Worm (Caenorhabditis elegans): ENCODE results near the gene unc-42.
A peak's percentile ranks its signal among the peaks of the same experiment; 100 is the strongest.

unc-42 gene

DNA sequence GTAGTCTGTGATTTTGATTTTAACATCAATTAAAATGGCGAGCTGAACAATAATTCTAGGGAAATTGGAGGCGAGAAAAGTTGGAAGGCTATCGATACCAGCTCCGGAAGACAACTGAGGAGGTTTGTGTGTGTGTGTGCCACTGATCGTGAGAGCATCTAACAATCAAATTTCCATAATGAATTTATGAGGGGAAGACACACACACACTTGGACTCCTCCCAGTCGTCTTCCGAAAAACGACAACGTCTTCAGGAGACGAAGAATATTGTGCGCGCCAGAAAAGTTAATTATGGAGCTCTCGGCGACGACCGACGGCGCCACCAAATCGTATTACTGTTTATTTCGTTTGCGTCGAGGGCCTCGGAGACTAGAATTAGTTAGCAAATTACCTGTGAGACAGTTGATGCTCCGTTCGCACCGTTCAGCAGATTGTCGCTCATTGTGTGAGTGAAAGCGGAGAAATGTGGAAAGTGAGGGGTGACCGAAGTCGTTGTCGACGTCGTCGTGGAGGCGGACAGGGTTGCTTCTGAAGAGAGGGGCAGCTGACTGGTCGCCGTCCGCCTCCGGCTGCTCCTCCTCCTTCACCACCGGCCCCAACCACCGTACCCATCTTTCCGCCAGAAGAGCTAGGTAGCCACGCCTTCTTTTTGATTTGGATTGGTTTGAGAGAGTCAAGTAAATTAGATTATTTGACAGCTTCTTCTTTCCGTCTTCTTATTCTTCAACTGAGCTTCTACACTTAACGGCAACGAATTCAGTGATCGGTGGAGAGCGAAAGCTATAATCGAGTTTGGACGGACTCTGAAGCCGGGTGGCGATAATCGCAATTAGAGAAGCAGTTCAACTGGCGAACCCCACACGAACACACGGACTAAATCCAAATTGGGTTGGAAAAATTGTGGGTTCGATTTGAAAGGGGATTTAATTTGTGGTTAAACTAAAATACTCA is at the start of gene unc-42:
Gene unc-42 (minus strand): TSS at position 564 of the 951 bp plus-strand sequence.
- TF ChIP-seq sox-4 (tag; optimal IDR thresholded peaks at IDR 0.05): no peak
- TF ChIP-seq ceh-31 (tag; optimal IDR thresholded peaks at IDR 0.05): peak; percentile 69
- TF ChIP-seq pax-1 (tag; optimal IDR thresholded peaks at IDR 0.05): no peak
- peak; percentile 33 for TF ChIP-seq nfya-1 (tag; optimal IDR thresholded peaks at IDR 0.05)

DNA sequence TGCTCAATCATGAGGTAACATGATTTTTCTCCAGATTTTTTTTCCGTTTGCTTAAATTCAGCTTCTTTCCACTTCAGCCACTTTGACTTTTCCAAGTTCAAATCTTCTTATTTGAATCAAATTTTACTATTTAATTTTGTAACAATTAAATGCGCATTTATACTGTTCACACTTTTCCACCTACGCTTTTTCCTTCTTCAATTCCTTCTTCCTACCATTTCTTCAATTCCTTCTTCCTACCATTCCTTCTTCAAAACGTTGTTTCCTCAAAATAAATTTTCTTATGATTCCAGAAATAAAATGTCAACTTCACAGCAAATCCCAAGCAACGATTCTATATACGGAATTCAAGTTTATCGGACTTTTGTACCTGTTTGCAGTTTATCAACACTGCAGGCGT is 47.2 kb upstream of the unc-42 start, which contains the start of gene sru-31:
Gene sru-31 (plus strand): TSS at position 301 of the 400 bp plus-strand sequence.
- TF ChIP-seq mec-3 (tag; optimal IDR thresholded peaks at IDR 0.05; ENCODE audit: borderline replicate concordance) (no peak), unc-42 (tag; optimal IDR thresholded peaks at IDR 0.05) (no peak), sox-4 (tag; optimal IDR thresholded peaks at IDR 0.05) (no peak), unc-3 (GFP tag; conservative IDR thresholded peaks at IDR 0.05) (no peak), unc-3 (tag; optimal IDR thresholded peaks at IDR 0.05) (no peak), lin-11 (tag; optimal IDR thresholded peaks at IDR 0.05) (no peak), unc-86 (tag; optimal IDR thresholded peaks at IDR 0.05) (no peak), ceh-45 (GFP tag; IDR thresholded peaks at IDR 0.05) (no peak), Y22D7AL.16 (tag; optimal IDR thresholded peaks at IDR 0.05) (no peak)

DNA sequence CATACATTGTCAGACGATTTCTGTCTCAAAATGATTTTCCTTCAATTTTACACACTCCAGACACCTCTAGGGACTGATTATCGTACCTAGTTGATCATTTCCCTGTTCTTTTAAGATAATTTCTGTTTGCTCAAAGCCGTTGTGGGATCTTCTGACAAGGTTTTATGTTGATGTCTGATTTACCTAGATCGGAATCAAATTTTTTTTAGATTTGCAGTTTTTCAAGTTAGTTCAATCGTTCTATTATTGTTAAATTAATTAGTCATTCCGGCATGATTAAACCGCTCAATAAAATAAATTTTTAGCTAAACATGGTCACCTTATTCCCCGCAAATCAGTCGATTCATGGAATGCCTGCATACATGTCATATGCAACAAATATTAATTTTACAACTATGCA is 44.3 kb upstream of the unc-42 start, which contains the start of gene sru-30:
Gene sru-30 (plus strand): TSS at position 301 of the 400 bp plus-strand sequence.
- TF ChIP-seq zip-5 (tag; optimal IDR thresholded peaks at IDR 0.05): no peak
- no peak for TF ChIP-seq unc-42 (tag; optimal IDR thresholded peaks at IDR 0.05)
- TF ChIP-seq nhr-11 (tag; optimal IDR thresholded peaks at IDR 0.05): no peak
- no peak for TF ChIP-seq ceh-31 (tag; optimal IDR thresholded peaks at IDR 0.05)
- no peak for TF ChIP-seq ceh-24 (tag; optimal IDR thresholded peaks at IDR 0.05)
- TF ChIP-seq T23F11.4 (GFP tag; optimal IDR thresholded peaks at IDR 0.05): no peak
- TF ChIP-seq pax-1 (tag; optimal IDR thresholded peaks at IDR 0.05): no peak
- TF ChIP-seq rnt-1 (tag; optimal IDR thresholded peaks at IDR 0.05): no peak
- TF ChIP-seq nhr-232 (tag; optimal IDR thresholded peaks at IDR 0.05): no peak

DNA sequence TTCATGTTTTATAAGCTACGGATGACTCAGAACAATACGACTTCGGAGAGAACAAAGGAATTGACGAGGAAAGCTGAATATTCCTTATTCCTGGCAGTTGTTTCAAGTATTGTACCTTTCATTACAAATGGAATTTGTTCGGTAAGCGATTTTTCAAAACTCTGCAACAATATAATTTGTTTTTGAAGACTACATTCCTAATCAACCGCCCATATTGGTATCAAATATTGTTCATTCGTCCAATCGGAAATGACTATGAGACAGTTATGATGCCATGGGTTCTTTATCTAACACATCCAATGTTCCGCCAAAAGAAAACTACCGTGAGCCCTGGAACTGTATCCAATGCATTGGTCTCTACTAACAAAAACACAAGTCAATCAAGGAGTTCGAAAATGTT is 43.0 kb upstream of the unc-42 start:
- TF ChIP-seq ceh-9 (tag; optimal IDR thresholded peaks at IDR 0.05) (no peak), npax-4 (tag; optimal IDR thresholded peaks at IDR 0.05) (no peak), elt-4 (tag; optimal IDR thresholded peaks at IDR 0.05) (no peak), pat-9 (tag; optimal IDR thresholded peaks at IDR 0.05) (no peak), zip-5 (tag; optimal IDR thresholded peaks at IDR 0.05) (no peak), unc-42 (tag; optimal IDR thresholded peaks at IDR 0.05) (no peak), hlh-13 (GFP tag; optimal IDR thresholded peaks at IDR 0.05) (no peak), ref-2 (tag; optimal IDR thresholded peaks at IDR 0.05) (no peak), ceh-34 (tag; optimal IDR thresholded peaks at IDR 0.05) (no peak), hlh-6 (tag; optimal IDR thresholded peaks at IDR 0.05) (no peak), ceh-31 (tag; optimal IDR thresholded peaks at IDR 0.05) (no peak), pros-1 (tag; optimal IDR thresholded peaks at IDR 0.05) (no peak), rnt-1 (tag; optimal IDR thresholded peaks at IDR 0.05) (no peak), sdc-2 (tag; optimal IDR thresholded peaks at IDR 0.05) (no peak), K02D7.2 (tag; optimal IDR thresholded peaks at IDR 0.05) (no peak), pax-1 (tag; optimal IDR thresholded peaks at IDR 0.05) (no peak), ceh-6 (GFP tag; optimal IDR thresholded peaks at IDR 0.05) (no peak), gmeb-2 (tag; optimal IDR thresholded peaks at IDR 0.05) (no peak), pha-4 (tag; optimal IDR thresholded peaks at IDR 0.05) (no peak)

DNA sequence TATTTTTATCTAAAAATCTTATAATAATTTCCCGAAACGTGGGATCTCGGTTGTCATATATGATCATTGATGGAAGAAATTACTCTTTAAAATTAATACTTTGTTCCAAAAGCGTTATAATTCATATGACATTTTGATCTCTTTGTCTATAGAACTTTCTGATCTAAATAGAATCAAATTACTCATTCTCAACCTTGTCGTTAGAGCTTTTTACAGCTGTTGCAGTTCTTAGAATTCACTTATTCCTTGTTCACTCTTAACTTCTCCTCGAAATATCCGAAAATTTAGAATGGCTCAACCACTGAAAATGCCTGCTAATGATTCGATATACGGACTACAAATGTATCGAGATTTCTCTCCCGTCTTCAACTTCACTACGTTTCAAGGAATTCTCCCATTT is 42.0 kb upstream of the unc-42 start, which contains the start of gene sru-29:
Gene sru-29 (plus strand): TSS at position 301 of the 400 bp plus-strand sequence.
- TF ChIP-seq ceh-45 (GFP tag; IDR thresholded peaks at IDR 0.05): no peak
- TF ChIP-seq hlh-30 (tag; optimal IDR thresholded peaks at IDR 0.05; ENCODE audit: insufficient read depth): no peak
- TF ChIP-seq ceh-2 (tag; optimal IDR thresholded peaks at IDR 0.05): no peak
